Worm (Caenorhabditis elegans): ENCODE measurements around the gene nhr-125.
"Not testable (repeated sequence)": the region's sequence is repeated elsewhere in the genome, so short reads cannot be mapped to it uniquely, and the experiment has no call there.

Gene nhr-125

ce11 chrV:4302842-4303241 is 22.5 kb downstream of the nhr-125 start:
- TF ChIP-seq med-1 (GFP tag; optimal IDR thresholded peaks at IDR 0.05; ENCODE audit: insufficient read depth), result no peak

DNA sequence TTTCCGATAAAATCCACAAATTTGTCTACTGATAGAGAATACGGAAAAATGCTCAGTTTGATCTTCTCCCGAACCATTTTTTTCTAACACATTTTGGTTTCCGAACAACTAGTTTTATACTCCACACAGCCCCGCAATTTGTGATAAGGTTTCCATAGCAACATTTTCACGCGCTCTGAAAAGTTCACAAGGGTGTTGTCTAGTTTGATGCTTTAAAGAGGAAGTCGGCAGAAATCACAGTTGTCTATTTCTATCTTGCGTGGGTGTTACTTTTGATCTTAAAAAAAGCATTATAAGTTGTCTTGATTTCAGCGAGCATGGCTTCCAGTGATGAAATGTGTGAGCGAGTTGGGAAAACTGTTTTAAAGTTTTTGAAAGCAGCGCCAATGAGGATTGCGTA is 25.6 kb downstream of the nhr-125 start, which contains the start of gene ZC132.3:
Gene ZC132.3, minus strand, starts transcription at position 101 of the 400 bp plus-strand sequence.
- TF ChIP-seq med-1 (GFP tag; optimal IDR thresholded peaks at IDR 0.05; ENCODE audit: insufficient read depth), result no peak
- no peak for TF ChIP-seq T22C8.4 (GFP tag; IDR thresholded peaks at IDR 0.05)
- TF ChIP-seq ztf-23 (GFP tag; IDR thresholded peaks at IDR 0.05), result no peak
- no peak for TF ChIP-seq ref-1 (GFP tag; conservative IDR thresholded peaks at IDR 0.05)
- no peak for TF ChIP-seq ztf-29 (GFP tag; IDR thresholded peaks at IDR 0.05)
- TF ChIP-seq tab-1 (GFP tag; IDR thresholded peaks at IDR 0.05), result no peak
- TF ChIP-seq cog-1 (tag; optimal IDR thresholded peaks at IDR 0.05), result no peak
- TF ChIP-seq klf-2 (GFP tag; conservative IDR thresholded peaks at IDR 0.05), result no peak
- no peak for TF ChIP-seq flt-1 (GFP tag; IDR thresholded peaks at IDR 0.05)

DNA sequence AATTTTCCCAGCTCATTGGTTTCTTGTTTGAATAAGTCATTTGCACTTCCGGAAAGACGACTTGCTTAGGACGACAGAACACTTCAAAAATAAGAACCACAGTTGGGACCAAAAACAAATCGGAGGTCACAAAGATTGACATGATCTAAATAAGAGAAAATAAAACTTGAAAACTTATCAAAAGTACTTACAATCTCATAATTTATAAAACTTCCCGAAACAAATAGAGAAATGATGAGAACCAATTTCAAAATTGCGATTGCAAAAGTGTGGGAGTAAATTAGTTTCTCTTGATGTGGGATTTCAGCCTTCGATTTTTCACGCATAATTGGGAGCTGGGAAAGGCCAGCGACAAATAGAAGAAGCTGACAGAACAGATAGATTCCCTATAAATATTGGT is 26.7 kb downstream of the nhr-125 start, which contains the start of gene ZC132.11:
Gene ZC132.11, minus strand, starts transcription at position 101 of the 400 bp plus-strand sequence.
- TF ChIP-seq T22C8.4 (GFP tag; IDR thresholded peaks at IDR 0.05) (no peak), ztf-29 (GFP tag; IDR thresholded peaks at IDR 0.05) (no peak)

- TF ChIP-seq T22C8.4 (GFP tag; IDR thresholded peaks at IDR 0.05), result no peak
Observed at ce11 chrV:4295920-4296319, 29.4 kb downstream of the nhr-125 start, which contains the start of gene F47D2.11. Gene F47D2.11 (minus strand): TSS chrV:4296020.

- TF ChIP-seq flt-1 (GFP tag; IDR thresholded peaks at IDR 0.05); klf-2 (GFP tag; conservative IDR thresholded peaks at IDR 0.05); T22C8.4 (GFP tag; IDR thresholded peaks at IDR 0.05): not testable (repeated sequence)
Observed at ce11 chrV:4293425-4293824, 31.9 kb downstream of the nhr-125 start, which contains the start of gene srh-194. Gene srh-194 (minus strand): TSS chrV:4293525.

- not testable (repeated sequence) for TF ChIP-seq cog-1 (tag; optimal IDR thresholded peaks at IDR 0.05); T22C8.4 (GFP tag; IDR thresholded peaks at IDR 0.05); ztf-23 (GFP tag; IDR thresholded peaks at IDR 0.05)
Observed at ce11 chrV:4290093-4290492, 35.2 kb downstream of the nhr-125 start, which contains the start of gene srh-193. Gene srh-193 (minus strand): TSS chrV:4290193.

ce11 chrV:4284737-4285136 is 40.6 kb downstream of the nhr-125 start, which contains the start of gene srt-19:
Gene srt-19 (plus strand): TSS chrV:4285037.
- TF ChIP-seq med-1 (GFP tag; optimal IDR thresholded peaks at IDR 0.05; ENCODE audit: insufficient read depth); flt-1 (GFP tag; IDR thresholded peaks at IDR 0.05); tab-1 (GFP tag; IDR thresholded peaks at IDR 0.05): not testable (repeated sequence)

- TF ChIP-seq med-1 (GFP tag; optimal IDR thresholded peaks at IDR 0.05; ENCODE audit: insufficient read depth); cog-1 (tag; optimal IDR thresholded peaks at IDR 0.05); ref-1 (GFP tag; conservative IDR thresholded peaks at IDR 0.05): not testable (repeated sequence)
Observed at ce11 chrV:4281699-4282098, 43.6 kb downstream of the nhr-125 start, which contains the start of gene srt-37. Gene srt-37 (minus strand): TSS chrV:4281799.

ce11 chrV:4278735-4279134 is 46.6 kb downstream of the nhr-125 start, which contains the start of gene srt-20:
Gene srt-20 (minus strand): TSS chrV:4278835.
- TF ChIP-seq med-1 (GFP tag; optimal IDR thresholded peaks at IDR 0.05; ENCODE audit: insufficient read depth); klf-2 (GFP tag; conservative IDR thresholded peaks at IDR 0.05); ztf-29 (GFP tag; IDR thresholded peaks at IDR 0.05): not testable (repeated sequence)

- no peak for TF ChIP-seq T22C8.4 (GFP tag; IDR thresholded peaks at IDR 0.05)
- no peak for TF ChIP-seq klf-2 (GFP tag; conservative IDR thresholded peaks at IDR 0.05)
Observed at ce11 chrV:4273372-4273771, 51.9 kb downstream of the nhr-125 start.

All from whole organism, midembryonic.